Fruit fly (Drosophila melanogaster) Kc167 (cell line): ENCODE data around the gene CG3744.

Experiments
- Myc ChIP-seq: fragments of >200 bp; optimal IDR thresholded peaks from 2 replicates; lab custom pipeline; 2017; ENCODE audit warnings: missing external identifiers
- h ChIP-seq: fragments of >200 bp; optimal IDR thresholded peaks from 3 replicates; lab custom pipeline; 2018; ENCODE audit warnings: missing external identifiers
- psq ChIP-seq: fragments of >200 bp; optimal IDR thresholded peaks from 2 replicates; lab custom pipeline; 2017; ENCODE audit warnings: missing external identifiers

- TF ChIP-seq Myc (lab: Kevin White, UChicago) (no peak), psq (lab: Kevin White, UChicago) (no peak), h (lab: Kevin White, UChicago) (no peak)
These were observed 42.8 kb downstream of the CG3744 start, which contains the start of gene sosie for dm6 chr3R:24833652-24834051.
